Worm (Caenorhabditis elegans) whole organism, L4 larva: Measurements from ENCODE around the gene C34B4.4.

Experiments
- F10B5.3 ChIP-seq: sonication (generic microtip); optimal IDR thresholded peaks from 2 replicates; lab custom pipeline; 2016; ENCODE audit warnings: mild to moderate bottlenecking, missing genetic modification characterization, missing compliant biosample characterization
- F44E2.7 ChIP-seq: fragments of 200-800 bp; sonication (Bioruptor generic); IDR thresholded peaks from 2 replicates; pipeline ENCODE4 v2.1.2; 2022; ENCODE audit warnings: missing genetic modification characterization, missing compliant biosample characterization
- R02D3.7 ChIP-seq: fragments of 150-350 bp; sonication (generic microtip); optimal IDR thresholded peaks from 3 replicates; lab custom pipeline; 2014; ENCODE audit warnings: missing biosample characterization, missing genetic modification characterization
- Y105C5A.15 ChIP-seq: fragments of 200-800 bp; sonication (Bioruptor generic); IDR thresholded peaks from 2 replicates; pipeline ENCODE4 v1.3.6; 2022; ENCODE audit warnings: missing genetic modification characterization, missing compliant biosample characterization
- Y48G9A.11 ChIP-seq: fragments of 200-800 bp; sonication (Bioruptor generic); IDR thresholded peaks from 2 replicates; pipeline ENCODE4 v1.3.6; 2022; ENCODE audit warnings: missing genetic modification reagents, missing genetic modification characterization, missing compliant biosample characterization
- Y5F2A.4 ChIP-seq: fragments of 200-800 bp; sonication (Bioruptor generic); optimal IDR thresholded peaks from 2 replicates; lab custom pipeline; 2018; ENCODE audit warnings: mild to moderate bottlenecking, missing genetic modification characterization, missing compliant biosample characterization
- ZK546.5 ChIP-seq, 2 experiments: sonication (generic microtip); optimal IDR thresholded peaks; 2 replicates each; lab custom pipeline; 2017; ENCODE audit warnings: missing biosample characterization in 2 of 2, missing genetic modification characterization in 2 of 2
- aha-1 ChIP-seq: fragments of 150-350 bp; peaks from one replicate; lab custom pipeline; 2014; ENCODE audit warnings: missing biosample characterization, missing genetic modification characterization
- aly-2 ChIP-seq: sonication (generic microtip); optimal IDR thresholded peaks from 2 replicates; lab custom pipeline; 2018; ENCODE audit warnings: missing biosample characterization, missing genetic modification characterization
- ama-1 ChIP-seq: fragments of 150-350 bp; optimal IDR thresholded peaks from 2 replicates; lab custom pipeline; 2014; ENCODE audit warnings: inconsistent platforms, mixed read lengths
- arid-1 ChIP-seq: fragments of 200-800 bp; sonication (Bioruptor generic); conservative IDR thresholded peaks from 2 replicates; pipeline ENCODE4 v1.3.6; 2022; ENCODE audit warnings: missing genetic modification reagents, missing genetic modification characterization, missing compliant biosample characterization
- attf-4 ChIP-seq: sonication (generic microtip); optimal IDR thresholded peaks from 3 replicates; lab custom pipeline; 2017; ENCODE audit warnings: missing biosample characterization, missing genetic modification characterization
- ceh-44 ChIP-seq: fragments of 200-800 bp; sonication (Bioruptor generic); IDR thresholded peaks from 2 replicates; pipeline ENCODE4 v1.3.6; 2022; ENCODE audit warnings: missing genetic modification reagents, missing genetic modification characterization, missing compliant biosample characterization
- ceh-62 ChIP-seq: sonication (generic microtip); optimal IDR thresholded peaks from 2 replicates; lab custom pipeline; 2017; ENCODE audit warnings: missing biosample characterization, missing genetic modification characterization
- ceh-82 ChIP-seq: sonication (generic microtip); optimal IDR thresholded peaks from 2 replicates; lab custom pipeline; 2017; ENCODE audit warnings: missing biosample characterization, missing genetic modification characterization
- cey-2 ChIP-seq: sonication (generic microtip); optimal IDR thresholded peaks from 3 replicates; lab custom pipeline; 2017; ENCODE audit warnings: missing genetic modification characterization, mild to moderate bottlenecking, missing compliant biosample characterization, antibody characterized with exemption, borderline replicate concordance; ENCODE audit not compliant: insufficient read depth
- daf-16 ChIP-seq, 3 experiments: sonication (generic microtip); optimal IDR thresholded peaks; 2 replicates each; lab custom pipeline; 2016 to 2017; ENCODE audit warnings: missing genetic modification characterization in 3 of 3, missing genetic modification reagents in 3 of 3, mild to moderate bottlenecking in 2 of 3, missing compliant biosample characterization in 2 of 3, missing biosample characterization in 1 of 3, moderate library complexity in 1 of 3
- daf-8 ChIP-seq: fragments of 200-800 bp; sonication (Bioruptor generic); IDR thresholded peaks from 2 replicates; pipeline ENCODE4 v1.3.6; 2022; ENCODE audit warnings: missing genetic modification characterization, missing compliant biosample characterization
- dmd-6 ChIP-seq: fragments of 200-800 bp; sonication (Bioruptor generic); IDR thresholded peaks from 2 replicates; pipeline ENCODE4 v1.3.6; 2022; ENCODE audit warnings: missing genetic modification reagents, missing genetic modification characterization, missing compliant biosample characterization
- dve-1 ChIP-seq: sonication (generic microtip); optimal IDR thresholded peaks from 2 replicates; lab custom pipeline; 2017; ENCODE audit warnings: antibody characterized with exemption, mild to moderate bottlenecking, missing genetic modification characterization, missing compliant biosample characterization; ENCODE audit not compliant: insufficient read depth
- egl-43 ChIP-seq: fragments of 200-800 bp; sonication (Bioruptor generic); IDR thresholded peaks from 2 replicates; pipeline ENCODE4 v1.3.6; 2022; ENCODE audit warnings: missing genetic modification reagents, missing genetic modification characterization, missing compliant biosample characterization
- fos-1 ChIP-seq: fragments of 150-350 bp; optimal IDR thresholded peaks from 2 replicates; lab custom pipeline; 2014; ENCODE audit warnings: missing biosample characterization, missing genetic modification characterization
- gei-8 ChIP-seq: fragments of 200-800 bp; sonication (Bioruptor generic); optimal IDR thresholded peaks from 2 replicates; lab custom pipeline; 2018; ENCODE audit warnings: mild to moderate bottlenecking, missing genetic modification characterization, missing compliant biosample characterization
- hlh-11 ChIP-seq: fragments of 200-800 bp; sonication (Bioruptor generic); optimal IDR thresholded peaks from 2 replicates; lab custom pipeline; 2018; ENCODE audit warnings: mild to moderate bottlenecking, missing genetic modification characterization, missing compliant biosample characterization
- hlh-30 ChIP-seq: sonication (generic microtip); optimal IDR thresholded peaks from 2 replicates; lab custom pipeline; 2017; ENCODE audit warnings: antibody characterized with exemption, mild to moderate bottlenecking, missing genetic modification characterization, missing compliant biosample characterization; ENCODE audit not compliant: insufficient read depth
- lin-13 ChIP-seq: fragments of 150-350 bp; optimal IDR thresholded peaks from 2 replicates; lab custom pipeline; 2014; ENCODE audit warnings: missing biosample characterization, missing genetic modification reagents, missing genetic modification characterization
- lin-38 ChIP-seq: fragments of 200-800 bp; sonication (Bioruptor generic); IDR thresholded peaks from 2 replicates; pipeline ENCODE4 v1.3.6; 2022; ENCODE audit warnings: missing genetic modification reagents, missing genetic modification characterization, missing compliant biosample characterization
- lin-39 ChIP-seq: fragments of 150-350 bp; optimal IDR thresholded peaks from 2 replicates; lab custom pipeline; 2014; ENCODE audit warnings: missing biosample characterization, missing genetic modification reagents, missing genetic modification characterization
- lsy-2 ChIP-seq, 2 experiments: fragments of 150-350 bp in 1 of 2; sonication (generic microtip) in 1 of 2; optimal IDR thresholded peaks; 2 replicates each; lab custom pipeline; 2014 to 2017; ENCODE audit warnings: missing biosample characterization in 2 of 2, missing genetic modification characterization in 2 of 2
- madf-5 ChIP-seq, 2 experiments: fragments of 200-800 bp; sonication (Bioruptor generic); IDR thresholded peaks; 2 replicates each; pipeline ENCODE4 v1.3.6; 2022; ENCODE audit warnings: missing compliant biosample characterization in 2 of 2, missing genetic modification characterization in 2 of 2
- mdt-29 ChIP-seq: fragments of 200-800 bp; sonication (Bioruptor generic); IDR thresholded peaks from 2 replicates; pipeline ENCODE4 v1.3.6; 2022; ENCODE audit warnings: missing genetic modification reagents, missing genetic modification characterization, missing compliant biosample characterization
- mep-1 ChIP-seq: fragments of 150-350 bp; sonication (generic microtip); optimal IDR thresholded peaks from 3 replicates; lab custom pipeline; 2014; ENCODE audit warnings: missing biosample characterization, missing genetic modification characterization
- mxl-2 ChIP-seq: fragments of 200-800 bp; sonication (Bioruptor generic); conservative IDR thresholded peaks from 2 replicates; pipeline ENCODE4 v1.3.6; 2022; ENCODE audit warnings: missing genetic modification reagents, missing genetic modification characterization, missing compliant biosample characterization
- nhr-10 ChIP-seq: fragments of 150-350 bp; optimal IDR thresholded peaks from 2 replicates; lab custom pipeline; 2014; ENCODE audit warnings: missing biosample characterization, missing genetic modification characterization
- nhr-102 ChIP-seq: sonication (generic microtip); optimal IDR thresholded peaks from 2 replicates; lab custom pipeline; 2016; ENCODE audit warnings: mild to moderate bottlenecking, missing genetic modification characterization, moderate library complexity, missing compliant biosample characterization
- nhr-25 ChIP-seq: sonication (generic microtip); optimal IDR thresholded peaks from 2 replicates; lab custom pipeline; 2017; ENCODE audit warnings: missing genetic modification characterization, mild to moderate bottlenecking, missing compliant biosample characterization, antibody characterized with exemption, moderate library complexity, borderline replicate concordance; ENCODE audit not compliant: insufficient read depth
- nhr-28 ChIP-seq: fragments of 150-350 bp; optimal IDR thresholded peaks from 2 replicates; lab custom pipeline; 2014; ENCODE audit warnings: missing biosample characterization, missing genetic modification characterization
- nhr-41 ChIP-seq: fragments of 200-800 bp; sonication (Bioruptor generic); IDR thresholded peaks from 2 replicates; pipeline ENCODE4 v1.3.6; 2022; ENCODE audit warnings: missing genetic modification reagents, missing genetic modification characterization, missing compliant biosample characterization
- nhr-42 ChIP-seq: fragments of 200-800 bp; sonication (Bioruptor generic); IDR thresholded peaks from 2 replicates; pipeline ENCODE4 v1.3.6; 2022; ENCODE audit warnings: missing genetic modification characterization, missing compliant biosample characterization
- nhr-77 ChIP-seq: fragments of 150-350 bp; optimal IDR thresholded peaks from 2 replicates; lab custom pipeline; 2014; ENCODE audit warnings: missing biosample characterization, missing genetic modification characterization
- php-3 ChIP-seq: fragments of 200-800 bp; sonication (Bioruptor generic); IDR thresholded peaks from 2 replicates; pipeline ENCODE4 v1.3.6; 2022; ENCODE audit warnings: missing genetic modification reagents, missing genetic modification characterization, missing compliant biosample characterization
- pqm-1 ChIP-seq: sonication (generic microtip); optimal IDR thresholded peaks from 2 replicates; lab custom pipeline; 2017; ENCODE audit warnings: missing biosample characterization, missing genetic modification characterization
- spr-3 ChIP-seq: fragments of 200-800 bp; sonication (Bioruptor generic); optimal IDR thresholded peaks from 2 replicates; lab custom pipeline; 2018; ENCODE audit warnings: mild to moderate bottlenecking, missing genetic modification characterization, missing compliant biosample characterization
- tra-1 ChIP-seq: fragments of 200-800 bp; sonication (Bioruptor generic); IDR thresholded peaks from 2 replicates; pipeline ENCODE4 v1.3.6; 2022; ENCODE audit warnings: missing genetic modification reagents, missing genetic modification characterization, missing compliant biosample characterization
- zfp-2 ChIP-seq: sonication (generic microtip); optimal IDR thresholded peaks from 2 replicates; lab custom pipeline; 2016; ENCODE audit warnings: mild to moderate bottlenecking, missing genetic modification characterization, missing compliant biosample characterization
- zfp-3 ChIP-seq: fragments of 200-800 bp; sonication (Bioruptor generic); conservative IDR thresholded peaks from 2 replicates; pipeline ENCODE4 v1.3.6; 2022; ENCODE audit warnings: missing genetic modification reagents, missing genetic modification characterization, missing compliant biosample characterization
- zip-11 ChIP-seq: fragments of 200-800 bp; sonication (Bioruptor generic); IDR thresholded peaks from 2 replicates; pipeline ENCODE4 v1.3.6; 2022; ENCODE audit warnings: missing genetic modification characterization, missing compliant biosample characterization
- zip-2 ChIP-seq: fragments of 150-350 bp; optimal IDR thresholded peaks from 2 replicates; lab custom pipeline; 2014; ENCODE audit warnings: missing biosample characterization, missing genetic modification characterization
- ztf-11 ChIP-seq: fragments of 150-350 bp; optimal IDR thresholded peaks from 2 replicates; lab custom pipeline; 2014; ENCODE audit warnings: missing biosample characterization, missing genetic modification characterization

Gene C34B4.4

DNA sequence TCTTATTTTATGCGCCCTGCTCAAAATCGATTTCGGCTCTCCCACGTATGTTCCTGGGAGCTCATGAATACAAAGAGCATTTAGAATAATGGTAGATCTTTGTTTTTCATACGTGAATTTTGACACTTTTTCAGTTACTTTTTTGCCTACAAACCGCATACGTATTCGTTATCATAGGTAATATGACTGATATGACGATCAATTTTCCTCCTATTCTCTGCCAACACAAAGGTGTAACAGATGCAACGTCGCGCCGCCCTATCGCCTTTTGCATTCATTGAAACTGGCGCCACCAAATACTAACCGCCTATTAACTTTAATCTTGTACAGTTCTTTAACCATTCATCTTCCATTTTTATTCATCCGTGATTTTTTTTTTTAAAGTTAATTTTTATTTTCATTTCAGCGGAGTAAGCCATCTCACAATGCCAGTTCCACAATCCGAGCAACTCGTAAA lies 42.6 kb upstream of the C34B4.4 start, which contains the start of gene W07G4.5 (continued):
- TF ChIP-seq mep-1 (tag; lab: Kevin White, UChicago): peak; percentile 42
- no peak for TF ChIP-seq php-3 (GFP tag; lab: Robert Waterston, UW)

DNA sequence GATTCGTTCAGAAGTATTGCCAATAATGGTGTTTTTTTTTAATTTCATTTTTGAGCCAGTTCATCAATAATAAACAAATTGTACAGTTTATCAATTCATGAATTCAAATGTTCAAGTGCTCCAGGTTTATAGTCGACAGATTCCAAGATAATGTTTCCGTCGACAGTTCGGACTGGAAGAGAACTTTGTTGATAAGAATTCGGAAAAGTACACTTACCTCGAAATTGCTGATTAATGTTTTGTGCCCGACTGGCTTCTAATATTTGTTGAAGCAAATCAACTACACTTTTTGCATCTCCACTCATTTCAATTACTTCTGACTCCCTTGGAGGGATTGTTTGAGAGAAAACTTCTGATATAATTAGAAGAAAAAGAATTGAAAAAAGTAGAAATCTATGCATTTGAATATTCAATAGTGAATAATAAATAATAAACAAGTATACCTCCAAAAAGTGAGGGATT lies 41.0 kb upstream of the C34B4.4 start, which contains the start of gene W07G4.8:
Gene W07G4.8 (minus strand): TSS at position 412 of the 462 bp plus-strand sequence.
- no peak for TF ChIP-seq mdt-29
- TF ChIP-seq Y48G9A.11 (GFP tag; lab: Robert Waterston, UW): no peak
- TF ChIP-seq hlh-11: peak; percentile 76
- TF ChIP-seq mxl-2 (GFP tag; lab: Robert Waterston, UW): no peak
- TF ChIP-seq lsy-2 (tag; optimal IDR thresholded peaks at IDR 0.05; lab: Kevin White, UChicago): no peak
- no peak for TF ChIP-seq ZK546.5 (tag; optimal IDR thresholded peaks at IDR 0.05; lab: Kevin White, UChicago)
- no peak for TF ChIP-seq egl-43 (GFP tag; lab: Robert Waterston, UW)
- TF ChIP-seq nhr-42: no peak
- 0 out of 2 replicates have a peak, but pooled peaks have one; percentile 32 for TF ChIP-seq tra-1 (GFP tag; lab: Robert Waterston, UW)
- TF ChIP-seq zfp-3 (GFP tag; lab: Robert Waterston, UW): no peak
- TF ChIP-seq daf-8 (GFP tag; lab: Robert Waterston, UW): no peak
- TF ChIP-seq madf-5 (GFP tag; IDR thresholded peaks at IDR 0.05; lab: Robert Waterston, UW): no peak
- TF ChIP-seq aha-1 (tag; lab: Kevin White, UChicago): no peak
- TF ChIP-seq ama-1: peak; percentile 73
- TF ChIP-seq Y105C5A.15 (GFP tag; lab: Robert Waterston, UW): no peak
- no peak for TF ChIP-seq daf-16 (GFP tag; optimal IDR thresholded peaks at IDR 0.05; lab: Kevin White, UChicago)
- peak; percentile 85 for TF ChIP-seq daf-16 (tag; optimal IDR thresholded peaks at IDR 0.05; lab: Kevin White, UChicago)
- TF ChIP-seq lin-13 (GFP tag; lab: Kevin White, UChicago): no peak
- no peak for TF ChIP-seq aly-2 (tag; lab: Kevin White, UChicago)
- TF ChIP-seq nhr-28 (tag; lab: Kevin White, UChicago): peak; percentile 79
- TF ChIP-seq lin-38: no peak
- TF ChIP-seq nhr-25 (tag; lab: Kevin White, UChicago): no peak
- TF ChIP-seq nhr-10 (tag; lab: Kevin White, UChicago): no peak
- peak; percentile 60 for TF ChIP-seq dmd-6 (GFP tag; lab: Robert Waterston, UW)
- no peak for TF ChIP-seq zip-2 (tag; lab: Kevin White, UChicago)
- peak; percentile 62 for TF ChIP-seq pqm-1 (tag; lab: Kevin White, UChicago)
- no peak for TF ChIP-seq F10B5.3 (tag; lab: Kevin White, UChicago)
- no peak for TF ChIP-seq zfp-2 (tag; lab: Kevin White, UChicago)
- TF ChIP-seq zip-11 (GFP tag; lab: Robert Waterston, UW): no peak
- peak; percentile 30 for TF ChIP-seq mep-1 (tag; lab: Kevin White, UChicago)
- no peak for TF ChIP-seq cey-2 (tag; lab: Kevin White, UChicago)
- TF ChIP-seq ceh-62: no peak
- no peak for TF ChIP-seq ztf-11 (tag; lab: Kevin White, UChicago)
- no peak for TF ChIP-seq ceh-44 (GFP tag; lab: Robert Waterston, UW)
- TF ChIP-seq fos-1 (tag; lab: Kevin White, UChicago): no peak
- no peak for TF ChIP-seq ceh-82 (tag; lab: Kevin White, UChicago)
- no peak for TF ChIP-seq nhr-102 (tag; lab: Kevin White, UChicago)
- peak; percentile 38 for TF ChIP-seq nhr-77 (tag; lab: Kevin White, UChicago)
- TF ChIP-seq gei-8 (GFP tag; lab: Kevin White, UChicago): no peak
- no peak for TF ChIP-seq F44E2.7 (GFP tag; lab: Robert Waterston, UW)
- TF ChIP-seq nhr-41 (GFP tag; lab: Robert Waterston, UW): no peak
- TF ChIP-seq Y5F2A.4 (GFP tag; lab: Kevin White, UChicago): no peak
- TF ChIP-seq dve-1 (tag; lab: Kevin White, UChicago): peak; percentile 67
- no peak for TF ChIP-seq arid-1 (GFP tag; lab: Robert Waterston, UW)
- TF ChIP-seq attf-4 (tag; lab: Kevin White, UChicago): no peak
- TF ChIP-seq lin-39: no peak
- TF ChIP-seq spr-3: no peak
- TF ChIP-seq R02D3.7: no peak
- TF ChIP-seq hlh-30 (tag; lab: Kevin White, UChicago): no peak
